Worm (Caenorhabditis elegans): Measurements from ENCODE around the gene F44D12.16.
A peak's percentile ranks its signal among the peaks of the same experiment; 100 is the strongest.

F44D12.16 gene

ce11 chrIV:9993403-9994132 is 35.3 kb upstream of the F44D12.16 start:
- peak; percentile 40; the same call in 1 of the 2 replicates for TF ChIP-seq madf-6 (GFP tag; IDR thresholded peaks at IDR 0.05)
- no peak for TF ChIP-seq chd-7 (tag; optimal IDR thresholded peaks at IDR 0.05)
- TF ChIP-seq cebp-1 (GFP tag; IDR thresholded peaks at IDR 0.05) = peak; percentile 42; the same call in 1 of the 2 replicates
- TF ChIP-seq cebp-1 (tag; optimal IDR thresholded peaks at IDR 0.05) = peak; percentile 87
- peak; percentile 45; the same call in 1 of the 2 replicates for TF ChIP-seq nfyb-1 (GFP tag; IDR thresholded peaks at IDR 0.05)
- TF ChIP-seq nhr-80 (tag; optimal IDR thresholded peaks at IDR 0.05) = peak; percentile 29
- TF ChIP-seq nhr-120 (GFP tag; IDR thresholded peaks at IDR 0.05) = no peak
- peak; percentile 10 for TF ChIP-seq hmg-1.2 (GFP tag; IDR thresholded peaks at IDR 0.05)

ce11 chrIV:9994895-9995394 is 33.9 kb upstream of the F44D12.16 start, which contains the start of gene uba-1:
Gene uba-1, minus strand, starts transcription at chrIV:9994945.
- TF ChIP-seq F39B2.1 (GFP tag; IDR thresholded peaks at IDR 0.05) (no peak), snpc-3.4 (tag; optimal IDR thresholded peaks at IDR 0.05) (peak; percentile 42), hlh-12 (tag; optimal IDR thresholded peaks at IDR 0.05) (no peak), snpc-1.3 (tag; optimal IDR thresholded peaks at IDR 0.05; ENCODE audit: insufficient read depth) (peak; percentile 14), snpc-1.1 (tag; optimal IDR thresholded peaks at IDR 0.05; ENCODE audit: insufficient read depth) (no peak), hsf-1 (GFP tag; IDR thresholded peaks at IDR 0.05) (peak; percentile 97), efl-1 (GFP tag; optimal IDR thresholded peaks at IDR 0.05) (peak; percentile 94), lsl-1 (GFP tag; optimal IDR thresholded peaks at IDR 0.05) (peak; percentile 70), nfya-2 (GFP tag; IDR thresholded peaks at IDR 0.05) (no peak), B0019.2 (GFP tag; conservative IDR thresholded peaks at IDR 0.05) (peak; percentile 64; the same call in 1 of the 2 replicates), madf-10 (tag; optimal IDR thresholded peaks at IDR 0.05) (peak; percentile 53), rec-8 (tag; optimal IDR thresholded peaks at IDR 0.05) (peak in 1 of 2 experiments; percentile 27), sptf-2 (GFP tag; optimal IDR thresholded peaks at IDR 0.05) (no peak), attf-5 (GFP tag; optimal IDR thresholded peaks at IDR 0.05) (peak; percentile 45), dpff-1 (tag; optimal IDR thresholded peaks at IDR 0.05) (no peak), mcd-1 (GFP tag; IDR thresholded peaks at IDR 0.05) (peak; percentile 58; the same call in 1 of the 2 replicates), unc-130 (GFP tag; optimal IDR thresholded peaks at IDR 0.05) (peak; percentile 55), nfya-1 (tag; optimal IDR thresholded peaks at IDR 0.05; ENCODE audit: borderline replicate concordance, insufficient read depth) (no peak), Y79H2A.3 (GFP tag; conservative IDR thresholded peaks at IDR 0.05) (no peak), ceh-79 (tag; optimal IDR thresholded peaks at IDR 0.05) (no peak), nhr-179 (tag; optimal IDR thresholded peaks at IDR 0.05) (no peak), ztf-22 (GFP tag; optimal IDR thresholded peaks at IDR 0.05) (peak; percentile 31), C17E4.6 (GFP tag; IDR thresholded peaks at IDR 0.05) (peak; percentile 77), cebp-2 (GFP tag; IDR thresholded peaks at IDR 0.05) (no peak), mes-4 (tag; optimal IDR thresholded peaks at IDR 0.05) (no peak), tlf-1 (GFP tag; optimal IDR thresholded peaks at IDR 0.05) (peak; percentile 87), lin-40 (tag; optimal IDR thresholded peaks at IDR 0.05) (peak; percentile 31), dox-1 (GFP tag; IDR thresholded peaks at IDR 0.05) (peak; percentile 76), hmg-1.2 (GFP tag; IDR thresholded peaks at IDR 0.05) (peak; percentile 53), zfh-2 (GFP tag; conservative IDR thresholded peaks at IDR 0.05) (no peak), F33H1.4 (GFP tag; IDR thresholded peaks at IDR 0.05) (peak; percentile 67), Y56A3A.18 (GFP tag; IDR thresholded peaks at IDR 0.05) (no peak; the same call in 1 of the 2 replicates), Y53G8AR.9 (GFP tag; conservative IDR thresholded peaks at IDR 0.05) (peak; percentile 89), sea-2 (GFP tag; IDR thresholded peaks at IDR 0.05) (no peak), bed-2 (GFP tag; IDR thresholded peaks at IDR 0.05) (no peak), ceh-58 (GFP tag; IDR thresholded peaks at IDR 0.05) (no peak), F55B11.4 (tag; optimal IDR thresholded peaks at IDR 0.05; ENCODE audit: borderline replicate concordance, insufficient read depth) (no peak), ztf-18 (tag; optimal IDR thresholded peaks at IDR 0.05) (no peak)
